Fruit fly (Drosophila melanogaster) whole organism, adult: ENCODE results near the gene RhoGAP71E.

Source experiments
- Hr96 ChIP-seq: fragments of 200-800 bp; sonication (Bioruptor generic); optimal IDR thresholded peaks from 2 replicates; lab custom pipeline; 2016; ENCODE audit warnings: missing biosample characterization, missing genetic modification characterization
- Mnt ChIP-seq: fragments of 200-800 bp; sonication (Bioruptor generic); optimal IDR thresholded peaks from 2 replicates; lab custom pipeline; 2016; ENCODE audit warnings: missing biosample characterization, mild to moderate bottlenecking, missing genetic modification characterization

DNA sequence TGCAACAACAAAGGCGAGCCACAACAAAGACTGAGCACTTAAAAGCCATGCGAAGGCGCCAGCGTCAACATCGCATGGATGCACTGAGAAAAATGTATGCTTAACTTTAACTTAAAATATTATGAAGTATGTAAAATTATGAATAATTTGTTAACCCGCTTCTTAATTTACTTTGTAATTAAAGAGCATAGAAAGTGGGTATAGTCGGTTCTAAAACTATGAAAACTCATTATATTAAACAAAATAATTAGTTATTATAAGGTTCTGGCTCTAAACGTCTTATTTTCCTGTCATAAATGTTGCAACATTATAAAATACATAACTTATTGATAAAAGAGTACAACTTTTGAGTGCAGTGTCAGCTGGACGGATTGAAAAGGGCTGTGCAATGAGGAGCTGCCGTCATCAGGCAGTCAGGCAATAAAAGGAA lies 52.9 kb downstream of the RhoGAP71E start:
- TF ChIP-seq Hr96 (GFP tag; lab: Kevin White, UChicago), result no peak
- TF ChIP-seq Mnt (GFP tag; lab: Kevin White, UChicago), result no peak
